Fruit fly (Drosophila melanogaster): Measurements from ENCODE around the gene RpS14b.

Gene RpS14b

dm6 chrX:7967052-7967847 is 32.6 kb downstream of the RpS14b start (continued):
- no peak for TF ChIP-seq B-H2 (GFP tag; optimal IDR thresholded peaks at IDR 0.05)
- TF ChIP-seq lilli (GFP tag; optimal IDR thresholded peaks at IDR 0.05) = no peak
- TF ChIP-seq Xrp1 (GFP tag; IDR thresholded peaks at IDR 0.05) = 0 out of 2 replicates have a peak, but pooled peaks have one; percentile 24
- TF ChIP-seq ewg (GFP tag; optimal IDR thresholded peaks at IDR 0.05) = peak; percentile 4
- no peak for TF ChIP-seq abd-A (tag; optimal IDR thresholded peaks at IDR 0.05)
- no peak for TF ChIP-seq fd64A (GFP tag; optimal IDR thresholded peaks at IDR 0.05)
- TF ChIP-seq ems (GFP tag; optimal IDR thresholded peaks at IDR 0.05) = no peak
- no peak for TF ChIP-seq nom (GFP tag; optimal IDR thresholded peaks at IDR 0.05)
- no peak for TF ChIP-seq CG17361 (GFP tag; IDR thresholded peaks at IDR 0.05)
- no peak for TF ChIP-seq Adf1 (GFP tag; IDR thresholded peaks at IDR 0.05)
- no peak for TF ChIP-seq pfk (GFP tag; optimal IDR thresholded peaks at IDR 0.05)
- TF ChIP-seq Xbp1 (GFP tag; optimal IDR thresholded peaks at IDR 0.05) = no peak
- no peak for TF ChIP-seq grau (tag; optimal IDR thresholded peaks at IDR 0.05)
- TF ChIP-seq D (optimal IDR thresholded peaks at IDR 0.05) = no peak
- peak; percentile 5 for TF ChIP-seq D (GFP tag; optimal IDR thresholded peaks at IDR 0.05)
- TF ChIP-seq CG31441 (GFP tag; IDR thresholded peaks at IDR 0.05) = no peak
- no peak for TF ChIP-seq NfI (GFP tag; optimal IDR thresholded peaks at IDR 0.05)
- TF ChIP-seq CG1647 (GFP tag; optimal IDR thresholded peaks at IDR 0.05) = no peak
- TF ChIP-seq Abd-B (GFP tag; optimal IDR thresholded peaks at IDR 0.05) = no peak
- TF ChIP-seq CG12236 (GFP tag; optimal IDR thresholded peaks at IDR 0.05) = no peak
- no peak for TF ChIP-seq MBD-R2 (GFP tag; IDR thresholded peaks at IDR 0.05)
- no peak for TF ChIP-seq CG32767 (GFP tag; IDR thresholded peaks at IDR 0.05)
- no peak for TF ChIP-seq Tbp (GFP tag; optimal IDR thresholded peaks at IDR 0.05)
- TF ChIP-seq CG4360 (GFP tag; IDR thresholded peaks at IDR 0.05) = peak; percentile 83
- TF ChIP-seq Dfd (GFP tag; optimal IDR thresholded peaks at IDR 0.05) = no peak
- no peak for TF ChIP-seq CoRest (tag; optimal IDR thresholded peaks at IDR 0.05)
- no peak for TF ChIP-seq HLH54F (GFP tag; optimal IDR thresholded peaks at IDR 0.05)
- TF ChIP-seq CG31224 (GFP tag; IDR thresholded peaks at IDR 0.05) = no peak
- TF ChIP-seq Poxn (GFP tag; IDR thresholded peaks at IDR 0.05) = no peak
- TF ChIP-seq CG8478 (optimal IDR thresholded peaks at IDR 0.05) = peak; percentile 35
- 0 out of 3 replicates have a peak, but pooled peaks have one; percentile 16 for TF ChIP-seq CG6791 (GFP tag; IDR thresholded peaks at IDR 0.05; ENCODE audit: partially characterized antibody)
- no peak for TF ChIP-seq HmgZ (tag; optimal IDR thresholded peaks at IDR 0.05)
- no peak for TF ChIP-seq CG15011 (GFP tag; optimal IDR thresholded peaks at IDR 0.05)
- TF ChIP-seq CG6254 (GFP tag; optimal IDR thresholded peaks at IDR 0.05) = no peak
- TF ChIP-seq odd (GFP tag; optimal IDR thresholded peaks at IDR 0.05) = no peak
- no peak for TF ChIP-seq Oli (tag; optimal IDR thresholded peaks at IDR 0.05)
- no peak for TF ChIP-seq PHDP (tag; optimal IDR thresholded peaks at IDR 0.05)
- TF ChIP-seq dysf (GFP tag; IDR thresholded peaks at IDR 0.05) = 0 out of 3 replicates have a peak, but pooled peaks have one; percentile 10
- no peak for TF ChIP-seq bigmax (GFP tag; optimal IDR thresholded peaks at IDR 0.05)
- TF ChIP-seq cwo (GFP tag; optimal IDR thresholded peaks at IDR 0.05) = no peak
- TF ChIP-seq shn (GFP tag; optimal IDR thresholded peaks at IDR 0.05) = no peak
- peak; percentile 69; the same call in 1 of the 2 replicates for TF ChIP-seq CG10321 (GFP tag; IDR thresholded peaks at IDR 0.05)
- peak; percentile 10; the same call in 1 of the 2 replicates for TF ChIP-seq Bgb (GFP tag; IDR thresholded peaks at IDR 0.05; ENCODE audit: partially characterized antibody)
- TF ChIP-seq Rfx (GFP tag; IDR thresholded peaks at IDR 0.05) = peak; percentile 22; the same call in 1 of the 2 replicates
- no peak for TF ChIP-seq CG18619 (GFP tag; optimal IDR thresholded peaks at IDR 0.05)
- TF ChIP-seq CG15696 (tag; optimal IDR thresholded peaks at IDR 0.05) = no peak
- no peak for TF ChIP-seq sna (GFP tag; IDR thresholded peaks at IDR 0.05; ENCODE audit: partially characterized antibody)
- no peak for TF ChIP-seq CG8388 (GFP tag; optimal IDR thresholded peaks at IDR 0.05)
- no peak for TF ChIP-seq CG6683 (GFP tag; optimal IDR thresholded peaks at IDR 0.05)
- no peak for TF ChIP-seq CG4820 (GFP tag; optimal IDR thresholded peaks at IDR 0.05)
